Fruit fly (Drosophila melanogaster): ENCODE measurements around the gene CG3397.

- TF ChIP-seq ey (GFP tag; optimal IDR thresholded peaks at IDR 0.05): no peak
- no peak for TF ChIP-seq Mio (GFP tag; optimal IDR thresholded peaks at IDR 0.05)
- no peak for TF ChIP-seq fru (GFP tag; optimal IDR thresholded peaks at IDR 0.05)
- TF ChIP-seq usp (GFP tag; optimal IDR thresholded peaks at IDR 0.05): no peak
- TF ChIP-seq lola (GFP tag; optimal IDR thresholded peaks at IDR 0.05): no peak
These were observed 2.4 kb downstream of the CG3397 start, which contains the start of gene CG12224 for dm6 chr3R:11981962-11982361.

Measured in whole organism, wandering third instar larva.